Worm (Caenorhabditis elegans): ENCODE data around the gene C04E7.5.

The C04E7.5 gene

DNA sequence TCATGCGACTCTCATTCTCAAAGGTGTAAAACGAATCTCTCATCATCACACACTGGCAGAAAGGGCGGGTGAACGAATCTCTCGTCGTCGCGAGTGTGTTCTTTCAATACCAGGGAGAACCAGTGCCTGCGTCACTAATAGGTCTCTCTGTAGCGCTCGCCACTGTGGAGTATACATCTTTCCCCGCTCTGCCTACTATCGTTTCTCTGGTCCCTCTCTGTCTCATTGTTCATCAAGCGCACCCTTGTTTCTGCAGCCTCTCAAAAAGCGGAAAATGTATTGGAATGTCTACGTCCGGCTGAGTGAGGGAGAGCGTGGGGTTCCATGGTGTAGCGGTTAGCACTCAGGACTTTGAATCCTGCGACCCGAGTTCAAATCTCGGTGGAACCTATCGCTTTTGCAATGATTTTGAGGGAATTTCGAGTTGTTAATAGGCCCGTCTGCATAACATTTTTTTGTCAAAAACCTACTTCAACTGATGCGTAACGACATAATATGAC, 49.5 kb downstream of the C04E7.5 start (continued):
- peak; percentile 84 for TF ChIP-seq hpl-2 (GFP tag; optimal IDR thresholded peaks at IDR 0.05)
- TF ChIP-seq ceh-88 (GFP tag; IDR thresholded peaks at IDR 0.05), result peak; percentile 67
- peak; percentile 53 for TF ChIP-seq isw-1 (GFP tag; IDR thresholded peaks at IDR 0.05)
- TF ChIP-seq nhr-12 (tag; optimal IDR thresholded peaks at IDR 0.05), result no peak
- TF ChIP-seq fkh-10 (GFP tag; optimal IDR thresholded peaks at IDR 0.05), result peak; percentile 96
- peak; percentile 58 for TF ChIP-seq mef-2 (tag; optimal IDR thresholded peaks at IDR 0.05)
- peak; percentile 62 for TF ChIP-seq pax-3 (tag; optimal IDR thresholded peaks at IDR 0.05)
- no peak for TF ChIP-seq nhr-84 (tag; optimal IDR thresholded peaks at IDR 0.05)
- TF ChIP-seq lin-15B (tag; optimal IDR thresholded peaks at IDR 0.05), result no peak
- peak; percentile 88 for TF ChIP-seq C16A3.4 (tag; optimal IDR thresholded peaks at IDR 0.05)
- peak; percentile 78 for TF ChIP-seq lir-3 (tag; optimal IDR thresholded peaks at IDR 0.05; ENCODE audit: poor library complexity)
- no peak for TF ChIP-seq unc-130 (tag; optimal IDR thresholded peaks at IDR 0.05)
- TF ChIP-seq C34B4.2 (tag; optimal IDR thresholded peaks at IDR 0.05), result no peak
- TF ChIP-seq F16B12.6 (tag; optimal IDR thresholded peaks at IDR 0.05), result peak; percentile 21
- peak; percentile 77 for TF ChIP-seq lin-39 (tag; optimal IDR thresholded peaks at IDR 0.05)
- peak in 1 of 2 experiments; percentile 77 for TF ChIP-seq mdl-1 (tag; optimal IDR thresholded peaks at IDR 0.05)
- TF ChIP-seq sup-37 (GFP tag; optimal IDR thresholded peaks at IDR 0.05), result peak; percentile 66
- TF ChIP-seq elt-2 (tag; optimal IDR thresholded peaks at IDR 0.05), result peak; percentile 73
- no peak for TF ChIP-seq alr-1 (tag; optimal IDR thresholded peaks at IDR 0.05; ENCODE audit: borderline replicate concordance)
- TF ChIP-seq grh-1 (GFP tag; IDR thresholded peaks at IDR 0.05), result peak; percentile 64
- no peak for TF ChIP-seq hlh-17 (GFP tag; optimal IDR thresholded peaks at IDR 0.05; ENCODE audit: borderline replicate concordance)
- TF ChIP-seq rnt-1 (tag; optimal IDR thresholded peaks at IDR 0.05), result peak; percentile 79
- no peak for TF ChIP-seq Y116A8C.19 (tag; optimal IDR thresholded peaks at IDR 0.05; ENCODE audit: borderline replicate concordance)
- peak; percentile 66 for TF ChIP-seq pag-3 (tag; optimal IDR thresholded peaks at IDR 0.05; ENCODE audit: borderline replicate concordance, insufficient read depth)
- peak; percentile 96 for TF ChIP-seq dsc-1 (tag; optimal IDR thresholded peaks at IDR 0.05)
- TF ChIP-seq hlh-4 (tag; optimal IDR thresholded peaks at IDR 0.05), result no peak
- TF ChIP-seq unc-62 (GFP tag; optimal IDR thresholded peaks at IDR 0.05), result no peak
- peak; percentile 86 for TF ChIP-seq nhr-77 (tag; optimal IDR thresholded peaks at IDR 0.05)
- peak; percentile 89 for TF ChIP-seq tbx-2 (tag; optimal IDR thresholded peaks at IDR 0.05)
- TF ChIP-seq ztf-4 (tag; optimal IDR thresholded peaks at IDR 0.05), result peak; percentile 87
- peak; percentile 64 to 82 for TF ChIP-seq lin-35 (GFP tag; optimal IDR thresholded peaks at IDR 0.05)
- TF ChIP-seq nhr-237 (tag; optimal IDR thresholded peaks at IDR 0.05), result peak; percentile 87
- TF ChIP-seq aha-1 (tag; optimal IDR thresholded peaks at IDR 0.05), result no peak
- TF ChIP-seq ama-1 (optimal IDR thresholded peaks at IDR 0.05), result no peak
- peak; percentile 98 for TF ChIP-seq snu-23 (GFP tag; optimal IDR thresholded peaks at IDR 0.05)
- peak in 1 of 2 experiments; percentile 66 for TF ChIP-seq ztf-11 (tag; optimal IDR thresholded peaks at IDR 0.05)
- no peak for TF ChIP-seq sptf-1 (tag; optimal IDR thresholded peaks at IDR 0.05)

Measured in whole organism, L1 larva.